Worm (Caenorhabditis elegans): ENCODE data around the gene F49C5.11.

The F49C5.11 gene

DNA sequence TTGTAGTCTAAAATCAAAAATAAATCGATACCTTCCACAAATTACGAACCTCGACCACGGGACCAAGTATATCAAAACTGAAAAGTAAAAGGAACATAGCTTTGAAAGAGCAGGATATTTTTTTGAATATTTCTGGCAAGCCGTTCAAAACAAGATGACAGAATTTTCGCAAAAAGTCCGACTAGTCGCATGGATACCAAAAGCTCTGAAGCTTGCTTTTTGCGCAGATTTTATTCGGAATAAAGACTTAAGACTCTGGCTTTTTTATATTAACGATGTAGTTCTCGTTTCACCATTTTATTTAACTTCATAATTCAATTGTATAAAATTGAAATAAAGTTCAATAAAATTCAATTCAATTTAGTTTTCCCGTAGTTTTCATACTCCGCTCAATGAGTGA lies 17.9 kb downstream of the F49C5.11 start, which contains the start of gene Y38E10A.2:
TSS of gene Y38E10A.2 (minus strand) at position 101 of the 400 bp plus-strand sequence.
- TF ChIP-seq unc-3 (GFP tag; conservative IDR thresholded peaks at IDR 0.05): no peak
- no peak for TF ChIP-seq unc-3 (tag; optimal IDR thresholded peaks at IDR 0.05)
- no peak for TF ChIP-seq ceh-45 (GFP tag; IDR thresholded peaks at IDR 0.05)
- no peak for TF ChIP-seq F13H6.1 (tag; optimal IDR thresholded peaks at IDR 0.05)
- TF ChIP-seq pha-4 (tag; optimal IDR thresholded peaks at IDR 0.05): no peak
- TF ChIP-seq sox-2 (GFP tag; IDR thresholded peaks at IDR 0.05): no peak
- TF ChIP-seq lin-11 (tag; optimal IDR thresholded peaks at IDR 0.05): no peak

DNA sequence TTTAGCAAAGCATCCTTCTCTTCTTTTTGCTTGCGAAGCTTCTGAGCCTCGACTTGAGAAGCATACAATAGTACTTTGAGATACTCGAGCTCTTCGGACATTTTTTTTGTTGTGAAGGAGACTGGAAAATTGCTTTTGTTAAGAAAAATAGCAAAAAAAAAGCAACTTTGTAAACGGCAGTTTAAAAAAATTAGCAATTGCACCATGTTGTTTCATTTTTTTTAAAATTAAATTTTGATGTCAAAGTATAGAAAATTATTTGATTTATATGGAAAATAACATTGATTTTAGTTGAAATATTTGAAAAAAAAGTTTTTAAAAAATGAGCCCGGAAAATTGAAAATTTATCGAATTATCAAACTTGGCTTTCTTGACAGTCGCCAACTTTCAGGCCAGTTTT lies 19.0 kb downstream of the F49C5.11 start, which contains the start of gene Y38E10A.3:
TSS of gene Y38E10A.3 (minus strand) at position 101 of the 400 bp plus-strand sequence.
- no peak for TF ChIP-seq rnt-1 (tag; optimal IDR thresholded peaks at IDR 0.05)
- TF ChIP-seq dve-1 (tag; optimal IDR thresholded peaks at IDR 0.05): no peak
- no peak for TF ChIP-seq ahr-1 (tag; optimal IDR thresholded peaks at IDR 0.05)
- TF ChIP-seq tbx-2 (tag; optimal IDR thresholded peaks at IDR 0.05): no peak
- no peak for TF ChIP-seq ttx-3 (tag; optimal IDR thresholded peaks at IDR 0.05)
- TF ChIP-seq pat-9 (tag; optimal IDR thresholded peaks at IDR 0.05): no peak
- TF ChIP-seq unc-55 (GFP tag; optimal IDR thresholded peaks at IDR 0.05): no peak
- no peak for TF ChIP-seq F13H6.1 (tag; optimal IDR thresholded peaks at IDR 0.05)
- no peak for TF ChIP-seq hlh-30 (tag; optimal IDR thresholded peaks at IDR 0.05; ENCODE audit: insufficient read depth)
- TF ChIP-seq hlh-6 (tag; optimal IDR thresholded peaks at IDR 0.05): no peak
- TF ChIP-seq ceh-22 (tag; optimal IDR thresholded peaks at IDR 0.05): no peak

- TF ChIP-seq T23F11.4 (GFP tag; optimal IDR thresholded peaks at IDR 0.05) (no peak), unc-55 (GFP tag; optimal IDR thresholded peaks at IDR 0.05) (no peak), madf-2 (tag; optimal IDR thresholded peaks at IDR 0.05) (no peak), fkh-10 (GFP tag; optimal IDR thresholded peaks at IDR 0.05) (no peak), lin-11 (tag; optimal IDR thresholded peaks at IDR 0.05) (no peak), eyg-1 (tag; optimal IDR thresholded peaks at IDR 0.05) (no peak), rnt-1 (tag; optimal IDR thresholded peaks at IDR 0.05) (no peak), pha-2 (tag; optimal IDR thresholded peaks at IDR 0.05) (no peak)
These were observed 22.1 kb downstream of the F49C5.11 start, which contains the start of gene clec-8 for ce11 chrII:12577754-12578153. Gene clec-8, minus strand, starts transcription at chrII:12578061.

- TF ChIP-seq odd-2 (tag; optimal IDR thresholded peaks at IDR 0.05) (no peak), ztf-16 (tag; optimal IDR thresholded peaks at IDR 0.05) (no peak), ceh-31 (tag; optimal IDR thresholded peaks at IDR 0.05) (no peak), unc-42 (tag; optimal IDR thresholded peaks at IDR 0.05) (no peak), ref-2 (tag; optimal IDR thresholded peaks at IDR 0.05) (no peak), ceh-9 (tag; optimal IDR thresholded peaks at IDR 0.05) (no peak), ahr-1 (tag; optimal IDR thresholded peaks at IDR 0.05) (no peak), K02D7.2 (tag; optimal IDR thresholded peaks at IDR 0.05) (no peak), pha-2 (tag; optimal IDR thresholded peaks at IDR 0.05) (no peak), K09A11.1 (tag; optimal IDR thresholded peaks at IDR 0.05; ENCODE audit: insufficient read depth) (no peak), ceh-2 (tag; optimal IDR thresholded peaks at IDR 0.05) (no peak), pqm-1 (tag; optimal IDR thresholded peaks at IDR 0.05) (no peak), elt-4 (tag; optimal IDR thresholded peaks at IDR 0.05) (no peak), pat-9 (tag; optimal IDR thresholded peaks at IDR 0.05) (no peak), F13H6.1 (tag; optimal IDR thresholded peaks at IDR 0.05) (no peak), madf-2 (tag; optimal IDR thresholded peaks at IDR 0.05) (no peak), ceh-18 (tag; optimal IDR thresholded peaks at IDR 0.05) (no peak), ama-1 (optimal IDR thresholded peaks at IDR 0.05) (no peak), rnt-1 (tag; optimal IDR thresholded peaks at IDR 0.05) (no peak), ceh-48 (tag; optimal IDR thresholded peaks at IDR 0.05) (no peak)
These were observed 25.3 kb downstream of the F49C5.11 start, which contains the start of gene clec-4 for ce11 chrII:12580952-12581351. Gene clec-4, minus strand, starts transcription at chrII:12581113.
